Fruit fly (Drosophila melanogaster) whole organism, embryonic: ENCODE measurements around the gene pasi2.

Experiments used
- CG10321 ChIP-seq: fragments of 200-800 bp; sonication (Bioruptor generic); IDR thresholded peaks from 2 replicates; pipeline ENCODE4 v1.3.6; 2022; ENCODE audit warnings: missing biosample characterization, missing genetic modification characterization
- CG10366 ChIP-seq: fragments of 200-800 bp; sonication (Bioruptor generic); IDR thresholded peaks from 2 replicates; pipeline ENCODE4 v1.3.6; 2022; ENCODE audit warnings: missing biosample characterization, missing genetic modification characterization
- CG10431 ChIP-seq: fragments of 200-800 bp; sonication (Bioruptor generic); optimal IDR thresholded peaks from 3 replicates; lab custom pipeline; 2018; ENCODE audit warnings: missing biosample characterization, mild to moderate bottlenecking, missing genetic modification characterization
- CG10979 ChIP-seq: fragments of 200-800 bp; sonication (Bioruptor generic); optimal IDR thresholded peaks from 2 replicates; lab custom pipeline; 2018; ENCODE audit warnings: missing biosample characterization, mild to moderate bottlenecking, missing genetic modification characterization, moderate library complexity
- CG11398 ChIP-seq: fragments of 200-800 bp; sonication (Bioruptor generic); optimal IDR thresholded peaks from 2 replicates; lab custom pipeline; 2016; ENCODE audit warnings: missing biosample characterization, missing genetic modification characterization
- CG11504 ChIP-seq: fragments of 200-800 bp; sonication (Bioruptor generic); optimal IDR thresholded peaks from 3 replicates; lab custom pipeline; 2019; ENCODE audit warnings: missing biosample characterization, mild to moderate bottlenecking, missing genetic modification characterization, moderate library complexity
- CG17359 ChIP-seq: fragments of 200-800 bp; sonication (Bioruptor generic); optimal IDR thresholded peaks from 3 replicates; lab custom pipeline; 2018; ENCODE audit warnings: missing biosample characterization, mild to moderate bottlenecking, missing genetic modification characterization, moderate library complexity
- CG17385 ChIP-seq: fragments of 200-800 bp; sonication (Bioruptor generic); optimal IDR thresholded peaks from 3 replicates; lab custom pipeline; 2018; ENCODE audit warnings: missing biosample characterization, mild to moderate bottlenecking, missing genetic modification characterization
- CG2120 ChIP-seq: fragments of 200-800 bp; sonication (Bioruptor generic); optimal IDR thresholded peaks from 3 replicates; lab custom pipeline; 2016; ENCODE audit warnings: missing biosample characterization, missing genetic modification characterization
- CG2712 ChIP-seq: fragments of 200-800 bp; optimal IDR thresholded peaks from 3 replicates; lab custom pipeline; 2019; ENCODE audit warnings: missing biosample characterization, mild to moderate bottlenecking, missing genetic modification characterization, moderate library complexity
- CG2889 ChIP-seq: fragments of 200-800 bp; sonication (Bioruptor generic); IDR thresholded peaks from 3 replicates; pipeline ENCODE4 v1.3.6; 2022; ENCODE audit warnings: missing biosample characterization, missing genetic modification characterization
- CG32532 ChIP-seq: fragments of 200-800 bp; sonication (Bioruptor generic); IDR thresholded peaks from 2 replicates; pipeline ENCODE4 v1.3.6; 2022; ENCODE audit warnings: missing biosample characterization, missing genetic modification characterization
- CG3995 ChIP-seq: fragments of 200-800 bp; sonication (Bioruptor generic); optimal IDR thresholded peaks from 3 replicates; lab custom pipeline; 2016; ENCODE audit warnings: missing biosample characterization, missing genetic modification characterization
- CG6813 ChIP-seq: fragments of 200-800 bp; sonication (Bioruptor generic); optimal IDR thresholded peaks from 2 replicates; lab custom pipeline; 2017; ENCODE audit warnings: missing biosample characterization, missing genetic modification characterization, mild to moderate bottlenecking, moderate library complexity, missing genetic modification reagents
- CG7928 ChIP-seq: fragments of 200-800 bp; sonication (Bioruptor generic); optimal IDR thresholded peaks from 2 replicates; lab custom pipeline; 2017; ENCODE audit warnings: missing biosample characterization, mild to moderate bottlenecking, missing genetic modification characterization
- CG9797 ChIP-seq: fragments of 200-800 bp; sonication (Bioruptor generic); optimal IDR thresholded peaks from 3 replicates; lab custom pipeline; 2018; ENCODE audit warnings: missing biosample characterization, mild to moderate bottlenecking, missing genetic modification characterization
- Dll ChIP-seq: fragments of 200-800 bp; sonication (Bioruptor generic); IDR thresholded peaks from 4 replicates; pipeline ENCODE4 v1.3.6; 2022; ENCODE audit warnings: missing biosample characterization, missing genetic modification characterization; ENCODE audit not compliant: partially characterized antibody
- Fer3 ChIP-seq: fragments of 200-800 bp; sonication (Bioruptor generic); optimal IDR thresholded peaks from 2 replicates; lab custom pipeline; 2018; ENCODE audit warnings: missing biosample characterization, mild to moderate bottlenecking, missing genetic modification characterization, moderate library complexity
- GATAe ChIP-seq: fragments of 200-800 bp; sonication (Bioruptor generic); conservative IDR thresholded peaks from 2 replicates; pipeline ENCODE4 v1.3.6; 2022; ENCODE audit warnings: missing biosample characterization, missing genetic modification characterization
- H2.0 ChIP-seq: fragments of 200-800 bp; sonication (Bioruptor generic); IDR thresholded peaks from 2 replicates; pipeline ENCODE4 v1.3.6; 2022; ENCODE audit warnings: missing biosample characterization, missing genetic modification characterization
- HLH4C ChIP-seq: fragments of 200-800 bp; sonication (Bioruptor generic); IDR thresholded peaks from 3 replicates; pipeline ENCODE4 v1.3.6; 2022; ENCODE audit warnings: missing biosample characterization, missing genetic modification characterization; ENCODE audit not compliant: partially characterized antibody
- Hmr ChIP-seq: fragments of 200-800 bp; sonication (Bioruptor generic); optimal IDR thresholded peaks from 3 replicates; lab custom pipeline; 2017; ENCODE audit warnings: mild to moderate bottlenecking, missing biosample characterization, missing genetic modification reagents, missing genetic modification characterization
- Hr3 ChIP-seq: fragments of 200-800 bp; sonication (Bioruptor generic); optimal IDR thresholded peaks from 3 replicates; lab custom pipeline; 2016; ENCODE audit warnings: missing biosample characterization, missing genetic modification characterization
- Hr78 ChIP-seq, 2 experiments: fragments of 200-800 bp in 1 of 2; fragments of >200 bp in 1 of 2; sonication (Bioruptor generic) in 1 of 2; optimal IDR thresholded peaks; 2 replicates each; lab custom pipeline; 2017 to 2019; ENCODE audit warnings: missing biosample characterization in 2 of 2, missing genetic modification characterization in 2 of 2, mild to moderate bottlenecking in 1 of 2, moderate library complexity in 1 of 2
- Kr ChIP-seq: fragments of 200-800 bp; sonication (Bioruptor generic); optimal IDR thresholded peaks from 2 replicates; lab custom pipeline; 2017; ENCODE audit warnings: missing biosample characterization, mild to moderate bottlenecking, missing genetic modification characterization
- Meics ChIP-seq: fragments of 200-800 bp; sonication (Bioruptor generic); optimal IDR thresholded peaks from 2 replicates; lab custom pipeline; 2017; ENCODE audit warnings: missing biosample characterization, mild to moderate bottlenecking, missing genetic modification characterization
- Myb ChIP-seq: fragments of 200-800 bp; sonication (Bioruptor generic); optimal IDR thresholded peaks from 2 replicates; lab custom pipeline; 2016; ENCODE audit warnings: missing biosample characterization, missing genetic modification characterization
- Rfx ChIP-seq: fragments of 200-800 bp; sonication (Bioruptor generic); IDR thresholded peaks from 2 replicates; pipeline ENCODE4 v1.3.6; 2022; ENCODE audit warnings: missing biosample characterization, missing genetic modification characterization
- Sox102F ChIP-seq: fragments of 200-800 bp; sonication (Bioruptor generic); optimal IDR thresholded peaks from 2 replicates; lab custom pipeline; 2018; ENCODE audit warnings: missing biosample characterization, mild to moderate bottlenecking, missing genetic modification characterization, moderate library complexity
- Taf1 ChIP-seq: fragments of 200-800 bp; sonication (Bioruptor generic); IDR thresholded peaks from 2 replicates; pipeline ENCODE4 v1.3.6; 2022; ENCODE audit warnings: missing biosample characterization, missing genetic modification characterization
- ash1 ChIP-seq: fragments of 200-800 bp; sonication (Bioruptor generic); optimal IDR thresholded peaks from 2 replicates; lab custom pipeline; 2018; ENCODE audit warnings: missing biosample characterization, mild to moderate bottlenecking, missing genetic modification characterization
- chif ChIP-seq, 2 experiments: fragments of 200-800 bp; sonication (Bioruptor generic); optimal IDR thresholded peaks; 3 replicates each; lab custom pipeline; 2016; ENCODE audit warnings: missing biosample characterization in 2 of 2, missing genetic modification characterization in 2 of 2
- chn ChIP-seq: fragments of 200-800 bp; sonication (Bioruptor generic); optimal IDR thresholded peaks from 2 replicates; lab custom pipeline; 2016; ENCODE audit warnings: missing biosample characterization, missing genetic modification characterization
- ci ChIP-seq: fragments of 200-800 bp; sonication (Bioruptor generic); IDR thresholded peaks from 3 replicates; pipeline ENCODE4 v1.3.6; 2022; ENCODE audit warnings: missing biosample characterization, missing genetic modification characterization
- dati ChIP-seq: fragments of 200-800 bp; sonication (Bioruptor generic); IDR thresholded peaks from 2 replicates; pipeline ENCODE4 v1.3.6; 2022; ENCODE audit warnings: missing biosample characterization, missing genetic modification characterization
- emc ChIP-seq: fragments of 200-800 bp; sonication (Bioruptor generic); optimal IDR thresholded peaks from 2 replicates; lab custom pipeline; 2016; ENCODE audit warnings: missing biosample characterization, missing genetic modification characterization
- en ChIP-seq: fragments of 200-800 bp; sonication (Bioruptor generic); optimal IDR thresholded peaks from 2 replicates; lab custom pipeline; 2016; ENCODE audit warnings: missing biosample characterization, missing genetic modification characterization
- eve ChIP-seq, 2 experiments: fragments of >200 bp; optimal IDR thresholded peaks; 2 replicates each; lab custom pipeline; 2017; ENCODE audit warnings: missing biosample characterization in 2 of 2, missing genetic modification characterization in 2 of 2
- ftz-f1 ChIP-seq: fragments of 200-800 bp; sonication (Bioruptor generic); optimal IDR thresholded peaks from 2 replicates; lab custom pipeline; 2016; ENCODE audit warnings: missing biosample characterization, missing genetic modification characterization
- gce ChIP-seq: fragments of 200-800 bp; sonication (Bioruptor generic); IDR thresholded peaks from 3 replicates; pipeline ENCODE4 v1.3.6; 2022; ENCODE audit warnings: missing biosample characterization, missing genetic modification characterization
- gcm ChIP-seq: fragments of 200-800 bp; sonication (Bioruptor generic); optimal IDR thresholded peaks from 2 replicates; lab custom pipeline; 2019; ENCODE audit warnings: missing biosample characterization, mild to moderate bottlenecking, missing genetic modification characterization, moderate library complexity
- hbn ChIP-seq: fragments of 200-800 bp; sonication (Bioruptor generic); IDR thresholded peaks from 2 replicates; pipeline ENCODE4 v1.3.6; 2022; ENCODE audit warnings: missing biosample characterization, missing genetic modification characterization; ENCODE audit not compliant: partially characterized antibody
- mam ChIP-seq: fragments of 200-800 bp; sonication (Bioruptor generic); optimal IDR thresholded peaks from 3 replicates; lab custom pipeline; 2016; ENCODE audit warnings: missing biosample characterization, missing genetic modification characterization
- mirr ChIP-seq: fragments of 200-800 bp; sonication (Bioruptor generic); optimal IDR thresholded peaks from 3 replicates; lab custom pipeline; 2018; ENCODE audit warnings: missing biosample characterization, mild to moderate bottlenecking, missing genetic modification characterization
- nerfin-1 ChIP-seq: fragments of 200-800 bp; sonication (Bioruptor generic); optimal IDR thresholded peaks from 3 replicates; lab custom pipeline; 2019; ENCODE audit warnings: missing biosample characterization, mild to moderate bottlenecking, missing genetic modification characterization, moderate library complexity
- slou ChIP-seq: fragments of 200-800 bp; sonication (Bioruptor generic); optimal IDR thresholded peaks from 3 replicates; lab custom pipeline; 2016; ENCODE audit warnings: missing biosample characterization, missing genetic modification characterization
- sr ChIP-seq: fragments of 200-800 bp; sonication (Bioruptor generic); IDR thresholded peaks from 3 replicates; pipeline ENCODE4 v1.3.6; 2022; ENCODE audit warnings: missing biosample characterization, missing genetic modification characterization
- tin ChIP-seq: fragments of 200-800 bp; sonication (Bioruptor generic); optimal IDR thresholded peaks from 3 replicates; lab custom pipeline; 2016; ENCODE audit warnings: missing biosample characterization, missing genetic modification characterization
- tx ChIP-seq: fragments of 200-800 bp; sonication (Bioruptor generic); optimal IDR thresholded peaks from 2 replicates; lab custom pipeline; 2016; ENCODE audit warnings: missing biosample characterization, missing genetic modification characterization
- usp ChIP-seq: fragments of >200 bp; optimal IDR thresholded peaks from 2 replicates; lab custom pipeline; 2017; ENCODE audit warnings: missing biosample characterization, missing genetic modification characterization

pasi2 gene

DNA sequence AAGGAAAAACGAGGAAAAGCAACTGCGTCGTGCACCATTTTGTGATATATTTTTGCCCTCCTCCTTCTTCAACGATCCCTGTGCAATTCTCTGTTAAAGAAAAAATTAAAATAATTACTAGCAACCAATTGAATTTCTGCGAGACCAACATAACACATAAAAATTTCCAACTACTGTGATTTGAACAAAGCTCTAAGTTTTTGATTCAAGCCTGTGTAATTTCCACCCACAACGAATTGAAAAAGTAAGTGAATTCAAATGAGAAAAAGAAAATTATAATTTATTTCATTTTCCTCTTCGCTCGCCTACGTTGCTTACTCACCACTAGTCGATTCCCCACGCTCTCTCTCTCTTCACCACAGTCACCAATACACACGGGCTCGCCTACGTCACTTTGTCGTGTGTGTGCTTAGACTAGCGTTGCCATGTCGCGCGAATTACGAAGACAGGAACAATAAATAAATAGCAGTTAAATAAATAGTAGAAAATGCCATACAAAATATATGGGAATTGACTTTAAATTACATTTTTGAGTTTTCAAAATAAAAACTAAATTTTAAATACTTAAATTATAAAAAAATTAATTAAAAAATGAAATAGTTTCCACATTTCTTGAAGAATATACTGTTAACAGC, 7.4 kb downstream of the pasi2 start (continued):
- peak; percentile 10 for TF ChIP-seq CG3995 (GFP tag; lab: Kevin White, UChicago)
- peak; percentile 11 for TF ChIP-seq ftz-f1
- no peak for TF ChIP-seq chn
- no peak for TF ChIP-seq Dll (GFP tag; lab: Robert Waterston, UW)
- no peak for TF ChIP-seq gce (GFP tag; lab: Robert Waterston, UW)
- TF ChIP-seq Hr78 (GFP tag; optimal IDR thresholded peaks at IDR 0.05; lab: Kevin White, UChicago): no peak
- TF ChIP-seq CG17385 (GFP tag; lab: Kevin White, UChicago): peak; percentile 48
- TF ChIP-seq chif (GFP tag; optimal IDR thresholded peaks at IDR 0.05; lab: Kevin White, UChicago): no peak
- no peak for TF ChIP-seq Hr3 (GFP tag; lab: Kevin White, UChicago)
- TF ChIP-seq CG9797 (GFP tag; lab: Kevin White, UChicago): no peak
- peak; percentile 67 for TF ChIP-seq Fer3 (tag; lab: Kevin White, UChicago)
- peak; percentile 85 for TF ChIP-seq ash1
- TF ChIP-seq CG2120: peak; percentile 4
- TF ChIP-seq CG32532 (GFP tag; lab: Robert Waterston, UW): 0 out of 2 replicates have a peak, but pooled peaks have one; percentile 15
- TF ChIP-seq CG10321 (GFP tag; lab: Robert Waterston, UW): no peak
- TF ChIP-seq CG17359 (tag; lab: Kevin White, UChicago): peak; percentile 67
- peak; percentile 58 for TF ChIP-seq Rfx (GFP tag; lab: Robert Waterston, UW)
- TF ChIP-seq eve (GFP tag; optimal IDR thresholded peaks at IDR 0.05; lab: Kevin White, UChicago): peak in 1 of 2 experiments; percentile 71
- peak; percentile 31 for TF ChIP-seq CG10431 (GFP tag; lab: Kevin White, UChicago)
- no peak for TF ChIP-seq usp
- no peak for TF ChIP-seq GATAe (GFP tag; lab: Robert Waterston, UW)
- peak; percentile 33 for TF ChIP-seq CG10979 (tag; lab: Kevin White, UChicago)
- peak; percentile 44 for TF ChIP-seq Sox102F (GFP tag; lab: Kevin White, UChicago)
- no peak for TF ChIP-seq Taf1 (GFP tag; lab: Robert Waterston, UW)
- TF ChIP-seq sr (GFP tag; lab: Robert Waterston, UW): peak; percentile 55; the same call in 2 of the 3 replicates
- no peak for TF ChIP-seq HLH4C (GFP tag; lab: Robert Waterston, UW)
- TF ChIP-seq Myb (GFP tag; lab: Kevin White, UChicago): no peak
- peak; percentile 78 for TF ChIP-seq gcm (GFP tag; lab: Kevin White, UChicago)
- no peak for TF ChIP-seq en
- TF ChIP-seq mirr (GFP tag; lab: Kevin White, UChicago): peak; percentile 51
- peak; percentile 62 for TF ChIP-seq CG11504
- TF ChIP-seq CG10366: peak; percentile 7; the same call in 1 of the 2 replicates
- TF ChIP-seq dati: no peak
- TF ChIP-seq Kr (GFP tag; lab: Kevin White, UChicago): no peak
- no peak for TF ChIP-seq H2.0 (GFP tag; lab: Robert Waterston, UW)
- TF ChIP-seq CG2712 (tag; lab: Kevin White, UChicago): peak; percentile 57
- TF ChIP-seq ci (GFP tag; lab: Robert Waterston, UW): peak; percentile 78
- TF ChIP-seq CG2889 (GFP tag; lab: Robert Waterston, UW): no peak
- TF ChIP-seq CG6813 (GFP tag; lab: Kevin White, UChicago): peak; percentile 60
- TF ChIP-seq mam (GFP tag; lab: Kevin White, UChicago): peak; percentile 8
- TF ChIP-seq Meics (GFP tag; lab: Kevin White, UChicago): peak; percentile 60
- TF ChIP-seq slou: no peak
- TF ChIP-seq hbn: no peak
- no peak for TF ChIP-seq tx (GFP tag; lab: Kevin White, UChicago)
- TF ChIP-seq tin (GFP tag; lab: Kevin White, UChicago): no peak
- no peak for TF ChIP-seq emc
- peak; percentile 70 for TF ChIP-seq Hmr (GFP tag; lab: Kevin White, UChicago)
- TF ChIP-seq nerfin-1 (tag; lab: Kevin White, UChicago): peak; percentile 58
- TF ChIP-seq CG11398: no peak
- TF ChIP-seq CG7928 (GFP tag; lab: Kevin White, UChicago): no peak
